Worm (Caenorhabditis elegans) whole organism, L3 larva: ENCODE measurements around the gene irg-7.

Experiments used
- R02D3.7 ChIP-seq: fragments of 150-350 bp; optimal IDR thresholded peaks from 2 replicates; lab custom pipeline; 2014; ENCODE audit warnings: missing biosample characterization, missing genetic modification characterization
- daf-12 ChIP-seq: fragments of 150-350 bp; optimal IDR thresholded peaks from 2 replicates; lab custom pipeline; 2014; ENCODE audit warnings: missing biosample characterization, missing genetic modification reagents, missing genetic modification characterization
- egl-27 ChIP-seq: sonication (generic microtip); optimal IDR thresholded peaks from 4 replicates; lab custom pipeline; 2017; ENCODE audit warnings: missing biosample characterization, missing genetic modification reagents, missing genetic modification characterization
- egl-5 ChIP-seq: fragments of 150-350 bp; optimal IDR thresholded peaks from 2 replicates; lab custom pipeline; 2017; ENCODE audit warnings: missing biosample characterization, missing genetic modification reagents, missing genetic modification characterization, inconsistent platforms
- elt-1 ChIP-seq: fragments of 150-350 bp; optimal IDR thresholded peaks from 2 replicates; lab custom pipeline; 2014; ENCODE audit warnings: missing biosample characterization, missing genetic modification characterization
- elt-2 ChIP-seq: sonication (generic microtip); optimal IDR thresholded peaks from 2 replicates; lab custom pipeline; 2016; ENCODE audit warnings: missing genetic modification reagents, mild to moderate bottlenecking, missing genetic modification characterization, missing compliant biosample characterization
- elt-3 ChIP-seq, 3 experiments: fragments of 150-350 bp in 1 of 3; sonication (generic microtip) in 2 of 3; optimal IDR thresholded peaks; 2 replicates in 2 of 3; 4 replicates in 1 of 3; lab custom pipeline; 2014 to 2017; ENCODE audit warnings: missing biosample characterization in 3 of 3, missing genetic modification characterization in 3 of 3
- eor-1 ChIP-seq, 2 experiments: fragments of 150-350 bp; optimal IDR thresholded peaks; 2 replicates each; lab custom pipeline; 2014 to 2018; ENCODE audit warnings: missing biosample characterization in 2 of 2, missing genetic modification characterization in 2 of 2
- fkh-2 ChIP-seq: fragments of 150-350 bp; optimal IDR thresholded peaks from 2 replicates; lab custom pipeline; 2014; ENCODE audit warnings: missing biosample characterization, missing genetic modification reagents, missing genetic modification characterization
- fos-1 ChIP-seq: fragments of 150-350 bp; optimal IDR thresholded peaks from 2 replicates; lab custom pipeline; 2014; ENCODE audit warnings: missing biosample characterization, missing genetic modification characterization
- hmg-11 ChIP-seq: sonication (generic microtip); optimal IDR thresholded peaks from 2 replicates; lab custom pipeline; 2016; ENCODE audit warnings: missing genetic modification characterization, missing compliant biosample characterization
- lin-15B ChIP-seq: fragments of 150-350 bp; optimal IDR thresholded peaks from 2 replicates; lab custom pipeline; 2014; ENCODE audit warnings: missing biosample characterization, missing genetic modification characterization
- lin-39 ChIP-seq: fragments of 150-350 bp; optimal IDR thresholded peaks from 2 replicates; lab custom pipeline; 2018; ENCODE audit warnings: missing biosample characterization, missing genetic modification reagents, missing genetic modification characterization
- lsy-12 ChIP-seq: sonication (generic microtip); optimal IDR thresholded peaks from 2 replicates; lab custom pipeline; 2016; ENCODE audit warnings: mild to moderate bottlenecking, missing genetic modification characterization, missing compliant biosample characterization
- nfya-1 ChIP-seq: sonication (generic microtip); optimal IDR thresholded peaks from 2 replicates; lab custom pipeline; 2017; ENCODE audit warnings: missing genetic modification characterization, mild to moderate bottlenecking, missing compliant biosample characterization, antibody characterized with exemption, moderate library complexity; ENCODE audit not compliant: insufficient read depth
- nhr-11 ChIP-seq: fragments of 150-350 bp; optimal IDR thresholded peaks from 2 replicates; lab custom pipeline; 2014; ENCODE audit warnings: missing biosample characterization, missing genetic modification characterization
- nhr-23 ChIP-seq: fragments of 150-350 bp; optimal IDR thresholded peaks from 2 replicates; lab custom pipeline; 2014; ENCODE audit warnings: missing biosample characterization, missing genetic modification reagents, missing genetic modification characterization
- nhr-237 ChIP-seq: fragments of 150-350 bp; optimal IDR thresholded peaks from 2 replicates; lab custom pipeline; 2014; ENCODE audit warnings: missing biosample characterization, missing genetic modification characterization
- nhr-25 ChIP-seq: sonication (generic microtip); optimal IDR thresholded peaks from 2 replicates; lab custom pipeline; 2017; ENCODE audit warnings: missing biosample characterization, missing genetic modification characterization
- nhr-28 ChIP-seq: fragments of 150-350 bp; optimal IDR thresholded peaks from 2 replicates; lab custom pipeline; 2014; ENCODE audit warnings: missing biosample characterization, missing genetic modification characterization
- nhr-67 ChIP-seq: fragments of 150-350 bp; optimal IDR thresholded peaks from 2 replicates; lab custom pipeline; 2014; ENCODE audit warnings: missing biosample characterization, missing genetic modification characterization
- nhr-77 ChIP-seq: fragments of 150-350 bp; optimal IDR thresholded peaks from 2 replicates; lab custom pipeline; 2014; ENCODE audit warnings: missing biosample characterization, missing genetic modification characterization
- pha-4 ChIP-seq: fragments of 150-350 bp; optimal IDR thresholded peaks from 2 replicates; lab custom pipeline; 2014; ENCODE audit warnings: missing biosample characterization, missing genetic modification reagents, missing genetic modification characterization
- pqm-1 ChIP-seq: fragments of 150-350 bp; optimal IDR thresholded peaks from 2 replicates; lab custom pipeline; 2017; ENCODE audit warnings: missing biosample characterization, missing genetic modification characterization, inconsistent platforms
- sea-2 ChIP-seq: fragments of 150-350 bp; sonication (generic microtip); optimal IDR thresholded peaks from 4 replicates; lab custom pipeline; 2014; ENCODE audit warnings: missing biosample characterization, missing genetic modification reagents, missing genetic modification characterization
- unc-39 ChIP-seq: sonication (generic microtip); optimal IDR thresholded peaks from 4 replicates; lab custom pipeline; 2017; ENCODE audit warnings: missing biosample characterization, missing genetic modification characterization
- zag-1 ChIP-seq: fragments of 150-350 bp; optimal IDR thresholded peaks from 2 replicates; lab custom pipeline; 2014; ENCODE audit warnings: missing biosample characterization, missing genetic modification characterization
- ztf-11 ChIP-seq: fragments of 150-350 bp; optimal IDR thresholded peaks from 2 replicates; lab custom pipeline; 2014; ENCODE audit warnings: missing biosample characterization, missing genetic modification characterization
- ztf-4 ChIP-seq: fragments of 150-350 bp; optimal IDR thresholded peaks from 2 replicates; lab custom pipeline; 2014; ENCODE audit warnings: missing biosample characterization, missing genetic modification characterization

irg-7 gene

DNA sequence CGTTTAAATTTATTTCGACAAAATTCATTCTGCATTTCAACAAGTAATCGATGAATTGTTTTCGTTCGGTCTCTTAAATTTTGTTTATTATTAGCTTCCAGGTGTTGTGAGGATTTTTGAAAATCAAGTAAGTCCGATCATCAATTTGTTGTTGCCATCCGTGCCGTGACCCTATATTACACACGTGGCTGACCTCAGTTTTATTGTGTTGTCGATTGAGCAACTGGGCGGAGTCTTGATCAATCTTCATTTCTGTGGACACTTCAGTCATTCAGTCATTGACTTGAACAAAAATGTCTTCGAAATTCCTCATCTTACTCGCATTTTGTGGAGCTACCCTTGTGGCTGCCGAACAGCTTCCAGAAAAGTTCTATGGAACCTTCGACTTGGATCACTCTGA is 17.1 kb upstream of the irg-7 start, which contains the start of gene lbp-2:
Gene lbp-2 (plus strand): TSS at position 102 of the 400 bp plus-strand sequence.
- TF ChIP-seq nfya-1 (tag; lab: Kevin White, UChicago) = peak; percentile 14
- no peak for TF ChIP-seq unc-39 (tag; lab: Kevin White, UChicago)
- no peak for TF ChIP-seq elt-2 (tag; lab: Kevin White, UChicago)

- TF ChIP-seq elt-3 (tag; optimal IDR thresholded peaks at IDR 0.05; lab: Kevin White, UChicago) = no peak
- peak; percentile 9 for TF ChIP-seq lin-39 (tag; lab: Kevin White, UChicago)
- TF ChIP-seq, all 47 proteins: peak for 1
Measured at ce11 chrX:3258842-3259241, 15.4 kb upstream of the irg-7 start, which contains the start of gene lbp-1. lbp-1 (plus strand) TSS chrX:3259142.

DNA sequence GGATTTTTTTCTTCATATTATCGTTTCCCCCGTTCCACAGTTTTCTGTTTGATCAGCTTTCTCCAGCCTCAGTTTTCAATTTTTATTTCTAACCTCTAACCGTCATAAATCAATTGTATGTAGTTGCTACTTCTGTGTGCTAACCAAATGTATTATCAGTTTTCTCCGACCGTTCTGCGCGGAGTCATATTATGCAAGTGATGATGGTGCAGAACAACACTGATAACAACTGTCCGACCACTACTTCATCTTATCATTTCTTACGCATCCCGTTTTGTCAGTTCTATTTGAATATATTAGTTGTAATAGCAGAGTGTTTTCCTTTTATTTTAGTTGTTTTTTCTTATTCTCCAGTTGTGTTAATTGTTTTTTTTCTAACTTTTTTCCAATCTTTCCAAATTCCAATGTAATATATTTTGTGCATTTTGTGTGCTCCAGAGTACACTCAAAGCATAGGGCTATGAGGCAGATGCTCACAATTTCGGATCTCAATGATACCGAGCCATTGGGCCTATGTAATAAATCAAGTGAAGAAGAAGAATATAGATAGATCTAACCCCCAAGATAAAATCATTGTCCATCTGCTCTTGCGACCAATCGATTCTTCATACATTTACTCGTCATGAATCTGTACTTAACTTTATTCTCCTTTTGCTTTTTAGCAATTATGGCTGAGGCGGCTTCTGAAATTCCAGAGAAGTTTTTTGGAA is 13.5 kb upstream of the irg-7 start, which contains the start of gene lbp-3:
Gene lbp-3 (plus strand): TSS at position 589 of the 710 bp plus-strand sequence.
- TF ChIP-seq elt-2 (tag; lab: Kevin White, UChicago) = peak; percentile 98
- TF ChIP-seq pqm-1 (tag; lab: Kevin White, UChicago) = peak; percentile 100
- no peak for TF ChIP-seq nhr-237 (tag; lab: Kevin White, UChicago)
- no peak for TF ChIP-seq lsy-12 (tag; lab: Kevin White, UChicago)

- TF ChIP-seq unc-39 (tag; lab: Kevin White, UChicago) (no peak), egl-27 (tag; lab: Kevin White, UChicago) (no peak), R02D3.7 (tag; lab: Kevin White, UChicago) (no peak), ztf-4 (tag; lab: Kevin White, UChicago) (no peak), nhr-23 (no peak), nhr-67 (tag; lab: Kevin White, UChicago) (no peak), elt-1 (tag; lab: Kevin White, UChicago) (no peak), nhr-28 (no peak), nhr-11 (tag; lab: Kevin White, UChicago) (no peak), elt-2 (tag; lab: Kevin White, UChicago) (no peak), nhr-237 (tag; lab: Kevin White, UChicago) (no peak), eor-1 (tag; optimal IDR thresholded peaks at IDR 0.05; lab: Kevin White, UChicago) (no peak), lin-15B (tag; lab: Kevin White, UChicago) (no peak), fos-1 (tag; lab: Kevin White, UChicago) (no peak), daf-12 (tag; lab: Kevin White, UChicago) (no peak), zag-1 (tag; lab: Kevin White, UChicago) (no peak), ztf-11 (tag; lab: Kevin White, UChicago) (no peak), egl-5 (tag; lab: Kevin White, UChicago) (no peak), nhr-77 (tag; lab: Kevin White, UChicago) (no peak), sea-2 (GFP tag; lab: Kevin White, UChicago) (no peak)
- TF ChIP-seq, all 47 proteins: peak for 0
Measured at ce11 chrX:3252500-3252899, 9.1 kb upstream of the irg-7 start, which contains the start of gene tba-9. tba-9 (plus strand) TSS chrX:3252800.

- TF ChIP-seq nhr-25 (tag; lab: Kevin White, UChicago) = peak; percentile 47
- TF ChIP-seq pha-4 (tag; lab: Kevin White, UChicago) = no peak
- no peak for TF ChIP-seq hmg-11 (tag; lab: Kevin White, UChicago)
Measured at ce11 chrX:3250481-3251091, 7.2 kb upstream of the irg-7 start, which contains the start of gene pqn-37. pqn-37 (minus strand) TSS chrX:3250531.

DNA sequence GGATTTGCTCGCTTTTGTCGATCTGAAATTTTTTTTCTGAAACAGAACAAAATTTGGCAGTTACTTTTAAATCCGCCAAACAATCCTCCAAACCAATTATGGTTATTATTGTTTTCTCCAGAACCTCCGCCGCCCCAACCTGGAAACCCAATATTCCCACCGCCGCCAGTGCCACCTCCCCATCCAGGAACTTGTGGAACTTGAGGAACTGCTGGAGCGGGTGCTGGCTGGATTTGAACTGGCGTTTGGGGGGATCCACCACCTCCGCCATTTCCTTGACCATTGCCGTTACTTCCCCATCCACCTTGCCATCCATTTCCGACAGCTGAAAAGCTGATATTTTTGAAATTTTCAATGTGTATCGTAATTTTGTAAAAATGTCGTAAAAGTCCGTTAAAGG is 4.3 kb upstream of the irg-7 start:
- no peak for TF ChIP-seq nfya-1 (tag; lab: Kevin White, UChicago)
- no peak for TF ChIP-seq nhr-28
- no peak for TF ChIP-seq fkh-2 (tag; lab: Kevin White, UChicago)
- no peak for TF ChIP-seq ztf-4 (tag; lab: Kevin White, UChicago)
